Worm (Caenorhabditis elegans): Measurements from ENCODE around the gene Y41E3.19.
"Not testable (repeated sequence)": the region's sequence is repeated elsewhere in the genome, so short reads cannot be mapped to it uniquely, and the experiment has no call there.

DNA sequence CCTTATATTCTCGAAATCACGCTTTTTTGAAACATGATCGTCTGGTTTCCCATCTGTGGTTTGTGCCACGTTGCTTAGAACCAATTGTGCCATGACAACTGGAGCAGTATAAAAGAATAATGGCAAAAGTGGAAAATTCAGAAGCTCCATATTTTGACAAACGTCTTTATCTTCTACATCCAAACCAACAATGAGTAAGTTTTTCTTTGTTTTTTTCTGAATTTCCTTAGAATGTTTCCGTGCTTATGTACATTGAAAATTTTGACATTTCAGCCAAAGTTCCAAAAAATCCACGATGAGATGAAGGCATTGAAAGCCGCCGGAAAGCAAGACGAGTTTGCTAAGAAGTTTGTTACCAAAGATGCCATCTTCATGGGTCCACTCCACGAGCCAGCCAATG lies 49.4 kb upstream of the Y41E3.19 start, which contains the start of gene Y41E3.6:
- TF ChIP-seq flt-1 (GFP tag; IDR thresholded peaks at IDR 0.05); cog-1 (tag; optimal IDR thresholded peaks at IDR 0.05); klf-2 (GFP tag; conservative IDR thresholded peaks at IDR 0.05); med-1 (GFP tag; optimal IDR thresholded peaks at IDR 0.05; ENCODE audit: insufficient read depth); ztf-23 (GFP tag; IDR thresholded peaks at IDR 0.05); T22C8.4 (GFP tag; IDR thresholded peaks at IDR 0.05); ztf-29 (GFP tag; IDR thresholded peaks at IDR 0.05): not testable (repeated sequence)
